Fruit fly (Drosophila melanogaster): ENCODE data around the gene laf.

The laf gene

DNA sequence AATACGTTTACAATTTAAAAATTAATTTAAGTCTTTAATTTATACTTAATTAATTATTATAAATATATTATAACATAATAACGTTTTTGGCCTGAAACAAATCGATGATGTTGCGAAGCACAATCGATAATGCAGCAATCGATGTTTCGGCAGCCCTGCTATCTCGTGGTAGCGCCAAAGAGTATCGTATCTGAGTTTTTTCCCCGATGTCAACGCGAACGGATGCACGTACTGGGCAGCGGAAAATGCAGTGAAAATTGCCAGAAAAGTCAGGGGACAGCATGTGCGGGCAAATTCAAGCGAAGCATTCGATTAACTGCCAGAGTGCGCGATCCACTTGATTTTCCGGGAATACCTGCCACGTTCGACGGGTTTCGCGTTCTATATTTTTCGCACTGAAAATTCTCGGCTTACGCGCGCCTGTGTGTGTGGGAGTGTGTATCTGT lies 32.1 kb upstream of the laf start, which contains the start of gene Cdep (continued):
- TF ChIP-seq Elba2 (GFP tag; optimal IDR thresholded peaks at IDR 0.05) (no peak), dimm (GFP tag; IDR thresholded peaks at IDR 0.05) (no peak), cad (GFP tag; optimal IDR thresholded peaks at IDR 0.05) (no peak), sima (GFP tag; optimal IDR thresholded peaks at IDR 0.05) (no peak), fd102C (GFP tag; optimal IDR thresholded peaks at IDR 0.05) (peak; percentile 22), CG11398 (GFP tag; optimal IDR thresholded peaks at IDR 0.05) (no peak), zfh2 (GFP tag; optimal IDR thresholded peaks at IDR 0.05) (no peak), grn (GFP tag; optimal IDR thresholded peaks at IDR 0.05) (no peak), CG11247 (GFP tag; IDR thresholded peaks at IDR 0.05) (no peak), her (GFP tag; optimal IDR thresholded peaks at IDR 0.05) (peak; percentile 45), sc (optimal IDR thresholded peaks at IDR 0.05) (no peak), sc (GFP tag; optimal IDR thresholded peaks at IDR 0.05) (peak; percentile 10), CG2202 (tag; optimal IDR thresholded peaks at IDR 0.05) (peak; percentile 21), CG4617 (GFP tag; optimal IDR thresholded peaks at IDR 0.05; ENCODE audit: borderline replicate concordance) (peak; percentile 62), vnd (GFP tag; IDR thresholded peaks at IDR 0.05; ENCODE audit: partially characterized antibody) (peak; percentile 91), Hr78 (GFP tag; optimal IDR thresholded peaks at IDR 0.05) (no peak), GATAe (GFP tag; conservative IDR thresholded peaks at IDR 0.05) (no peak), insv (GFP tag; optimal IDR thresholded peaks at IDR 0.05) (no peak), jing (GFP tag; optimal IDR thresholded peaks at IDR 0.05) (no peak), dmrt11E (tag; optimal IDR thresholded peaks at IDR 0.05) (peak; percentile 11), danr (GFP tag; IDR thresholded peaks at IDR 0.05) (no peak), eyg (GFP tag; optimal IDR thresholded peaks at IDR 0.05) (no peak), gce (GFP tag; IDR thresholded peaks at IDR 0.05) (no peak), crc (GFP tag; optimal IDR thresholded peaks at IDR 0.05) (no peak), CG9727 (GFP tag; optimal IDR thresholded peaks at IDR 0.05) (peak; percentile 39), yki (optimal IDR thresholded peaks at IDR 0.05) (no peak), Gsc (GFP tag; IDR thresholded peaks at IDR 0.05) (no peak), corto (GFP tag; optimal IDR thresholded peaks at IDR 0.05) (no peak), Rx (GFP tag; IDR thresholded peaks at IDR 0.05) (no peak; the same call in 1 of the 2 replicates), CG17328 (GFP tag; IDR thresholded peaks at IDR 0.05) (no peak), gcm (GFP tag; optimal IDR thresholded peaks at IDR 0.05) (peak; percentile 43), sqz (GFP tag; optimal IDR thresholded peaks at IDR 0.05) (peak; percentile 31), CG30431 (GFP tag; optimal IDR thresholded peaks at IDR 0.05) (no peak), zen (tag; optimal IDR thresholded peaks at IDR 0.05) (peak; percentile 35), CG4707 (GFP tag; optimal IDR thresholded peaks at IDR 0.05) (no peak), fd3F (GFP tag; optimal IDR thresholded peaks at IDR 0.05) (peak; percentile 9), CG14050 (GFP tag; IDR thresholded peaks at IDR 0.05) (no peak), Antp (GFP tag; optimal IDR thresholded peaks at IDR 0.05) (no peak), gsb (GFP tag; IDR thresholded peaks at IDR 0.05) (no peak), Hr51 (GFP tag; optimal IDR thresholded peaks at IDR 0.05) (peak in 1 of 2 experiments; percentile 45), lov (optimal IDR thresholded peaks at IDR 0.05) (no peak), lov (GFP tag; IDR thresholded peaks at IDR 0.05) (no peak), vvl (GFP tag; IDR thresholded peaks at IDR 0.05) (peak; percentile 60), Scr (GFP tag; IDR thresholded peaks at IDR 0.05; ENCODE audit: partially characterized antibody) (peak; percentile 95), CG6254 (GFP tag; optimal IDR thresholded peaks at IDR 0.05) (peak; percentile 65), rib (GFP tag; IDR thresholded peaks at IDR 0.05) (peak; percentile 20), Ada2b (GFP tag; IDR thresholded peaks at IDR 0.05) (0 out of 2 replicates have a peak, but pooled peaks have one; percentile 28), hbn (GFP tag; IDR thresholded peaks at IDR 0.05; ENCODE audit: partially characterized antibody) (peak; percentile 88), Dbx (GFP tag; IDR thresholded peaks at IDR 0.05) (peak; percentile 67; the same call in 2 of the 3 replicates), CG1647 (GFP tag; optimal IDR thresholded peaks at IDR 0.05) (no peak), hth (optimal IDR thresholded peaks at IDR 0.05) (no peak), CG1792 (GFP tag; optimal IDR thresholded peaks at IDR 0.05) (no peak), repo (GFP tag; optimal IDR thresholded peaks at IDR 0.05) (peak; percentile 29)

Data from whole organism, embryonic.